Worm (Caenorhabditis elegans): ENCODE measurements around the gene F54D12.10.

F54D12.10 gene

ce11 chrII:1381618-1382017 is 3.5 kb upstream of the F54D12.10 start, which contains the start of gene F54D12.9:
TSS of gene F54D12.9 (minus strand) at chrII:1381718.
- TF ChIP-seq dao-5 (tag; optimal IDR thresholded peaks at IDR 0.05): no peak
- TF ChIP-seq W03F9.2 (tag; optimal IDR thresholded peaks at IDR 0.05): no peak
- TF ChIP-seq him-1 (tag; optimal IDR thresholded peaks at IDR 0.05): no peak

ce11 chrII:1376795-1377194 is 1.4 kb downstream of the F54D12.10 start:
- TF ChIP-seq dao-5 (tag; optimal IDR thresholded peaks at IDR 0.05) (no peak), W03F9.2 (tag; optimal IDR thresholded peaks at IDR 0.05) (no peak), him-1 (tag; optimal IDR thresholded peaks at IDR 0.05) (no peak)

ce11 chrII:1375627-1376026 is 2.5 kb downstream of the F54D12.10 start:
- no peak for TF ChIP-seq him-1 (tag; optimal IDR thresholded peaks at IDR 0.05)
- no peak for TF ChIP-seq dao-5 (tag; optimal IDR thresholded peaks at IDR 0.05)

ce11 chrII:1374889-1375288 is 3.3 kb downstream of the F54D12.10 start, which contains the start of gene rog-1:
TSS of gene rog-1 (minus strand) at chrII:1374989.
- TF ChIP-seq dao-5 (tag; optimal IDR thresholded peaks at IDR 0.05) (no peak), him-1 (tag; optimal IDR thresholded peaks at IDR 0.05) (no peak), W03F9.2 (tag; optimal IDR thresholded peaks at IDR 0.05) (no peak)

- TF ChIP-seq him-1 (tag; optimal IDR thresholded peaks at IDR 0.05): no peak
- no peak for TF ChIP-seq dao-5 (tag; optimal IDR thresholded peaks at IDR 0.05)
- TF ChIP-seq W03F9.2 (tag; optimal IDR thresholded peaks at IDR 0.05): no peak
Observed at ce11 chrII:1374486-1374885, 3.7 kb downstream of the F54D12.10 start.

- TF ChIP-seq W03F9.2 (tag; optimal IDR thresholded peaks at IDR 0.05) (no peak), him-1 (tag; optimal IDR thresholded peaks at IDR 0.05) (no peak), dao-5 (tag; optimal IDR thresholded peaks at IDR 0.05) (no peak)
Observed at ce11 chrII:1372966-1373365, 5.2 kb downstream of the F54D12.10 start.

- no peak for TF ChIP-seq him-1 (tag; optimal IDR thresholded peaks at IDR 0.05)
- TF ChIP-seq dao-5 (tag; optimal IDR thresholded peaks at IDR 0.05): no peak
- TF ChIP-seq W03F9.2 (tag; optimal IDR thresholded peaks at IDR 0.05): no peak
Observed at ce11 chrII:1372138-1372537, 6.0 kb downstream of the F54D12.10 start.

- no peak for TF ChIP-seq W03F9.2 (tag; optimal IDR thresholded peaks at IDR 0.05)
- no peak for TF ChIP-seq dao-5 (tag; optimal IDR thresholded peaks at IDR 0.05)
- TF ChIP-seq him-1 (tag; optimal IDR thresholded peaks at IDR 0.05): no peak
Observed at ce11 chrII:1371533-1371932, 6.6 kb downstream of the F54D12.10 start.

- no peak for TF ChIP-seq him-1 (tag; optimal IDR thresholded peaks at IDR 0.05)
- no peak for TF ChIP-seq dao-5 (tag; optimal IDR thresholded peaks at IDR 0.05)
- no peak for TF ChIP-seq W03F9.2 (tag; optimal IDR thresholded peaks at IDR 0.05)
Observed at ce11 chrII:1369322-1369721, 8.8 kb downstream of the F54D12.10 start.

ce11 chrII:1368756-1369155 is 9.4 kb downstream of the F54D12.10 start:
- no peak for TF ChIP-seq W03F9.2 (tag; optimal IDR thresholded peaks at IDR 0.05)
- no peak for TF ChIP-seq him-1 (tag; optimal IDR thresholded peaks at IDR 0.05)
- TF ChIP-seq dao-5 (tag; optimal IDR thresholded peaks at IDR 0.05): no peak

- TF ChIP-seq W03F9.2 (tag; optimal IDR thresholded peaks at IDR 0.05) (no peak), him-1 (tag; optimal IDR thresholded peaks at IDR 0.05) (no peak), dao-5 (tag; optimal IDR thresholded peaks at IDR 0.05) (no peak)
Observed at ce11 chrII:1365985-1366384, 12.2 kb downstream of the F54D12.10 start.

ce11 chrII:1362423-1362822 is 15.7 kb downstream of the F54D12.10 start:
- no peak for TF ChIP-seq dao-5 (tag; optimal IDR thresholded peaks at IDR 0.05)
- TF ChIP-seq W03F9.2 (tag; optimal IDR thresholded peaks at IDR 0.05): no peak
- no peak for TF ChIP-seq him-1 (tag; optimal IDR thresholded peaks at IDR 0.05)

ce11 chrII:1360257-1360656 is 17.9 kb downstream of the F54D12.10 start:
- TF ChIP-seq W03F9.2 (tag; optimal IDR thresholded peaks at IDR 0.05) (no peak), dao-5 (tag; optimal IDR thresholded peaks at IDR 0.05) (no peak), him-1 (tag; optimal IDR thresholded peaks at IDR 0.05) (no peak)

- TF ChIP-seq dao-5 (tag; optimal IDR thresholded peaks at IDR 0.05): no peak
- TF ChIP-seq W03F9.2 (tag; optimal IDR thresholded peaks at IDR 0.05): no peak
- TF ChIP-seq him-1 (tag; optimal IDR thresholded peaks at IDR 0.05): no peak
Observed at ce11 chrII:1357905-1358304, 20.3 kb downstream of the F54D12.10 start, which contains the start of gene C13A10.2. TSS of gene C13A10.2 (minus strand) at chrII:1358005.

ce11 chrII:1357262-1357661 is 20.9 kb downstream of the F54D12.10 start:
- TF ChIP-seq him-1 (tag; optimal IDR thresholded peaks at IDR 0.05) (no peak), W03F9.2 (tag; optimal IDR thresholded peaks at IDR 0.05) (no peak), dao-5 (tag; optimal IDR thresholded peaks at IDR 0.05) (no peak)
